Worm (Caenorhabditis elegans) whole organism, L1 larva: Measurements from ENCODE around the gene cyp-25A4.

Experiments
- blmp-1 ChIP-seq: fragments of 150-350 bp; optimal IDR thresholded peaks from 2 replicates; lab custom pipeline; 2014; ENCODE audit warnings: missing biosample characterization, missing genetic modification characterization
- ceh-82 ChIP-seq, 3 experiments: fragments of 150-350 bp in 1 of 3; sonication (generic microtip) in 2 of 3; optimal IDR thresholded peaks; 2 replicates each; lab custom pipeline; 2014 to 2017; ENCODE audit warnings: missing biosample characterization in 3 of 3, missing genetic modification characterization in 3 of 3
- efl-1 ChIP-seq, 4 experiments: fragments of 150-350 bp; optimal IDR thresholded peaks in 3 of 4; peaks in 1 of 4; 1 replicate in 1 of 4; 2 replicates in 3 of 4; lab custom pipeline; 2014; ENCODE audit warnings: missing biosample characterization in 2 of 4, missing genetic modification characterization in 2 of 4, missing genetic modification reagents in 2 of 4
- fkh-10 ChIP-seq: sonication (generic microtip); optimal IDR thresholded peaks from 2 replicates; lab custom pipeline; 2017; ENCODE audit warnings: missing biosample characterization, missing genetic modification reagents, missing genetic modification characterization
- fos-1 ChIP-seq: fragments of 150-350 bp; optimal IDR thresholded peaks from 2 replicates; lab custom pipeline; 2014; ENCODE audit warnings: missing biosample characterization, missing genetic modification characterization
- mdl-1 ChIP-seq, 2 experiments: fragments of 150-350 bp; optimal IDR thresholded peaks; 2 replicates each; lab custom pipeline; 2014 to 2017; ENCODE audit warnings: missing biosample characterization in 2 of 2, missing genetic modification characterization in 2 of 2, inconsistent platforms in 1 of 2
- nhr-12 ChIP-seq: sonication (generic microtip); optimal IDR thresholded peaks from 2 replicates; lab custom pipeline; 2017; ENCODE audit warnings: missing biosample characterization, missing genetic modification characterization
- nhr-76 ChIP-seq: sonication (generic microtip); optimal IDR thresholded peaks from 2 replicates; lab custom pipeline; 2017; ENCODE audit warnings: missing biosample characterization, missing genetic modification characterization
- unc-98 ChIP-seq: fragments of 200-800 bp; sonication (Bioruptor generic); IDR thresholded peaks from 2 replicates; pipeline ENCODE4 v1.3.6; 2022; ENCODE audit warnings: missing genetic modification characterization, missing compliant biosample characterization
- zag-1 ChIP-seq: fragments of 150-350 bp; optimal IDR thresholded peaks from 2 replicates; lab custom pipeline; 2014; ENCODE audit warnings: missing biosample characterization, missing genetic modification characterization
- ztf-4 ChIP-seq: fragments of 150-350 bp; optimal IDR thresholded peaks from 2 replicates; lab custom pipeline; 2014; ENCODE audit warnings: missing biosample characterization, missing genetic modification characterization

DNA sequence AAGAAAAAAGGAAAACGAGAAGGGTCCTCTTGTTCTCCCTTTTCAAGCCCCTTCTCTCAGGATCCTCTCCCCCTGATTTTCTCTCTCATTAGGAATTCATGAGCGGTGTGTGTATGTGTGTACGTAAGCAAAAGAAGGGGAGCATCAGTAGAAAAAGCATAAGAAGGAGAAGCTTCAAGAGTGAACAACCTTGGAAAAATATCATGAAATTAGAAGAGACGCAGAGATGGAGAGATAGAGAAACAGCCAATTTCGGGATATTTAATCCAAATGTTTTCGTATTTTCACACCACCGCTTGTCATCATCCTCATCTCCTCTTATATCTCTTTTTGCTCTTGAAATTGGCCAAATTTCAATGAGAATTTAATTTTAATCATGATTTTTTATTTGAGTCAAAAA, 31.3 kb upstream of the cyp-25A4 start:
- TF ChIP-seq ceh-82 (tag; optimal IDR thresholded peaks at IDR 0.05; lab: Kevin White, UChicago), result no peak
- TF ChIP-seq blmp-1 (tag; lab: Kevin White, UChicago), result no peak
- peak; percentile 7 for TF ChIP-seq zag-1 (tag; lab: Kevin White, UChicago)
- no peak for TF ChIP-seq fos-1 (tag; lab: Kevin White, UChicago)
- no peak for TF ChIP-seq fkh-10
- TF ChIP-seq nhr-76 (tag; lab: Kevin White, UChicago), result no peak
- TF ChIP-seq efl-1 (optimal IDR thresholded peaks at IDR 0.05; lab: Kevin White, UChicago), result no peak
- TF ChIP-seq efl-1 (GFP tag; optimal IDR thresholded peaks at IDR 0.05 in 1 of 2; lab: Kevin White, UChicago), result no peak
- TF ChIP-seq unc-98 (GFP tag; lab: Robert Waterston, UW), result no peak
- TF ChIP-seq ztf-4 (tag; lab: Kevin White, UChicago), result no peak
- no peak for TF ChIP-seq mdl-1 (tag; optimal IDR thresholded peaks at IDR 0.05; lab: Kevin White, UChicago)
- TF ChIP-seq nhr-12 (tag; lab: Kevin White, UChicago), result no peak
